Worm (Caenorhabditis elegans) whole organism, L3 larva: ENCODE results near the gene ZK697.8.

Experiments used
- egl-27 ChIP-seq: sonication (generic microtip); optimal IDR thresholded peaks from 4 replicates; lab custom pipeline; 2017; ENCODE audit warnings: missing biosample characterization, missing genetic modification reagents, missing genetic modification characterization
- eor-1 ChIP-seq, 2 experiments: fragments of 150-350 bp; optimal IDR thresholded peaks; 2 replicates each; lab custom pipeline; 2014 to 2018; ENCODE audit warnings: missing biosample characterization in 2 of 2, missing genetic modification characterization in 2 of 2

ce11 chrV:1781922-1782321 is 33.0 kb upstream of the ZK697.8 start, which contains the start of gene F36H9.5:
- TF ChIP-seq egl-27 (no peak), eor-1 (tag; optimal IDR thresholded peaks at IDR 0.05; lab: Kevin White, UChicago) (no peak)
